Worm (Caenorhabditis elegans) whole organism, L3 larva: ENCODE measurements around the gene ZK856.5.

Source experiments
- ZK546.5 ChIP-seq: sonication (generic microtip); optimal IDR thresholded peaks from 2 replicates; lab custom pipeline; 2017; ENCODE audit warnings: missing biosample characterization, missing genetic modification characterization
- aly-2 ChIP-seq: fragments of 150-350 bp; optimal IDR thresholded peaks from 2 replicates; lab custom pipeline; 2014; ENCODE audit warnings: missing biosample characterization, missing genetic modification characterization
- ama-1 ChIP-seq: fragments of 150-350 bp; optimal IDR thresholded peaks from 2 replicates; lab custom pipeline; 2018
- elt-3 ChIP-seq, 3 experiments: fragments of 150-350 bp in 1 of 3; sonication (generic microtip) in 2 of 3; optimal IDR thresholded peaks; 2 replicates in 2 of 3; 4 replicates in 1 of 3; lab custom pipeline; 2014 to 2017; ENCODE audit warnings: missing biosample characterization in 3 of 3, missing genetic modification characterization in 3 of 3
- fkh-10 ChIP-seq: sonication (generic microtip); optimal IDR thresholded peaks from 2 replicates; lab custom pipeline; 2017; ENCODE audit warnings: missing biosample characterization, missing genetic modification reagents, missing genetic modification characterization
- fos-1 ChIP-seq: fragments of 150-350 bp; optimal IDR thresholded peaks from 2 replicates; lab custom pipeline; 2014; ENCODE audit warnings: missing biosample characterization, missing genetic modification characterization
- mdl-1 ChIP-seq: fragments of 150-350 bp; optimal IDR thresholded peaks from 2 replicates; lab custom pipeline; 2014; ENCODE audit warnings: missing biosample characterization, missing genetic modification characterization
- nfya-1 ChIP-seq: sonication (generic microtip); optimal IDR thresholded peaks from 2 replicates; lab custom pipeline; 2017; ENCODE audit warnings: missing genetic modification characterization, mild to moderate bottlenecking, missing compliant biosample characterization, antibody characterized with exemption, moderate library complexity; ENCODE audit not compliant: insufficient read depth
- nhr-237 ChIP-seq: fragments of 150-350 bp; optimal IDR thresholded peaks from 2 replicates; lab custom pipeline; 2014; ENCODE audit warnings: missing biosample characterization, missing genetic modification characterization
- nhr-25 ChIP-seq: sonication (generic microtip); optimal IDR thresholded peaks from 2 replicates; lab custom pipeline; 2017; ENCODE audit warnings: missing biosample characterization, missing genetic modification characterization
- nhr-77 ChIP-seq: fragments of 150-350 bp; optimal IDR thresholded peaks from 2 replicates; lab custom pipeline; 2014; ENCODE audit warnings: missing biosample characterization, missing genetic modification characterization
- pqm-1 ChIP-seq: fragments of 150-350 bp; optimal IDR thresholded peaks from 2 replicates; lab custom pipeline; 2017; ENCODE audit warnings: missing biosample characterization, missing genetic modification characterization, inconsistent platforms

ce11 chrV:10230932-10231331, 41.0 kb upstream of the ZK856.5 start, which contains the start of gene fipr-6:
- TF ChIP-seq elt-3 (tag; optimal IDR thresholded peaks at IDR 0.05; lab: Kevin White, UChicago) (no peak), fos-1 (tag; lab: Kevin White, UChicago) (no peak), nhr-237 (tag; lab: Kevin White, UChicago) (no peak), ama-1 (lab: Kevin White, UChicago) (no peak), aly-2 (no peak), ZK546.5 (tag; lab: Kevin White, UChicago) (no peak), fkh-10 (no peak), nhr-77 (no peak), nhr-25 (tag; lab: Kevin White, UChicago) (no peak), nfya-1 (tag; lab: Kevin White, UChicago) (no peak), mdl-1 (tag; lab: Kevin White, UChicago) (no peak), pqm-1 (tag; lab: Kevin White, UChicago) (no peak)
